Worm (Caenorhabditis elegans) whole organism, L4 larva: ENCODE data around the gene col-135.

Experiments
- F10B5.3 ChIP-seq: sonication (generic microtip); optimal IDR thresholded peaks from 2 replicates; lab custom pipeline; 2016; ENCODE audit warnings: mild to moderate bottlenecking, missing genetic modification characterization, missing compliant biosample characterization
- F37D6.2 ChIP-seq: sonication (generic microtip); optimal IDR thresholded peaks from 2 replicates; lab custom pipeline; 2016; ENCODE audit warnings: mild to moderate bottlenecking, missing genetic modification characterization, missing compliant biosample characterization
- Y105C5A.15 ChIP-seq: fragments of 200-800 bp; sonication (Bioruptor generic); IDR thresholded peaks from 2 replicates; pipeline ENCODE4 v1.3.6; 2022; ENCODE audit warnings: missing genetic modification characterization, missing compliant biosample characterization
- Y75B8A.6 ChIP-seq: fragments of 200-800 bp; sonication (Bioruptor generic); IDR thresholded peaks from 2 replicates; pipeline ENCODE4 v1.3.6; 2022; ENCODE audit warnings: missing genetic modification reagents, missing genetic modification characterization, missing compliant biosample characterization
- ZK546.5 ChIP-seq, 2 experiments: sonication (generic microtip); optimal IDR thresholded peaks; 2 replicates each; lab custom pipeline; 2017; ENCODE audit warnings: missing biosample characterization in 2 of 2, missing genetic modification characterization in 2 of 2
- ama-1 ChIP-seq: fragments of 150-350 bp; optimal IDR thresholded peaks from 2 replicates; lab custom pipeline; 2014; ENCODE audit warnings: inconsistent platforms, mixed read lengths
- arid-1 ChIP-seq: fragments of 200-800 bp; sonication (Bioruptor generic); conservative IDR thresholded peaks from 2 replicates; pipeline ENCODE4 v1.3.6; 2022; ENCODE audit warnings: missing genetic modification reagents, missing genetic modification characterization, missing compliant biosample characterization
- ceh-20 ChIP-seq: fragments of 200-800 bp; sonication (Bioruptor generic); IDR thresholded peaks from 2 replicates; pipeline ENCODE4 v1.3.6; 2022; ENCODE audit warnings: missing genetic modification reagents, missing genetic modification characterization, missing compliant biosample characterization
- ceh-44 ChIP-seq: fragments of 200-800 bp; sonication (Bioruptor generic); IDR thresholded peaks from 2 replicates; pipeline ENCODE4 v1.3.6; 2022; ENCODE audit warnings: missing genetic modification reagents, missing genetic modification characterization, missing compliant biosample characterization
- daf-19 ChIP-seq: fragments of 200-800 bp; sonication (Bioruptor generic); conservative IDR thresholded peaks from 2 replicates; pipeline ENCODE4 v1.3.6; 2022; ENCODE audit warnings: missing genetic modification characterization, missing compliant biosample characterization
- dmd-8 ChIP-seq: fragments of 200-800 bp; sonication (Bioruptor generic); IDR thresholded peaks from 2 replicates; pipeline ENCODE4 v1.3.6; 2022; ENCODE audit warnings: missing genetic modification characterization, missing compliant biosample characterization
- dmd-9 ChIP-seq: fragments of 200-800 bp; sonication (Bioruptor generic); IDR thresholded peaks from 2 replicates; pipeline ENCODE4 v1.3.6; 2022; ENCODE audit warnings: missing genetic modification reagents, missing genetic modification characterization, missing compliant biosample characterization
- dpl-1 ChIP-seq: fragments of 150-350 bp; optimal IDR thresholded peaks from 2 replicates; lab custom pipeline; 2014; ENCODE audit warnings: missing biosample characterization, missing genetic modification reagents, missing genetic modification characterization
- dve-1 ChIP-seq: sonication (generic microtip); optimal IDR thresholded peaks from 2 replicates; lab custom pipeline; 2017; ENCODE audit warnings: antibody characterized with exemption, mild to moderate bottlenecking, missing genetic modification characterization, missing compliant biosample characterization; ENCODE audit not compliant: insufficient read depth
- egl-27 ChIP-seq: sonication (generic microtip); optimal IDR thresholded peaks from 3 replicates; lab custom pipeline; 2017; ENCODE audit warnings: missing biosample characterization, missing genetic modification reagents, missing genetic modification characterization
- gei-8 ChIP-seq: fragments of 200-800 bp; sonication (Bioruptor generic); optimal IDR thresholded peaks from 2 replicates; lab custom pipeline; 2018; ENCODE audit warnings: mild to moderate bottlenecking, missing genetic modification characterization, missing compliant biosample characterization
- hmg-1.1 ChIP-seq: fragments of 200-800 bp; sonication (Bioruptor generic); IDR thresholded peaks from 2 replicates; pipeline ENCODE4 v1.3.6; 2022; ENCODE audit warnings: missing genetic modification reagents, missing genetic modification characterization, missing compliant biosample characterization
- lin-15B ChIP-seq: fragments of 150-350 bp; sonication (generic microtip); optimal IDR thresholded peaks from 3 replicates; lab custom pipeline; 2014; ENCODE audit warnings: missing biosample characterization, missing genetic modification characterization
- lin-39 ChIP-seq: fragments of 150-350 bp; optimal IDR thresholded peaks from 2 replicates; lab custom pipeline; 2014; ENCODE audit warnings: missing biosample characterization, missing genetic modification reagents, missing genetic modification characterization
- lir-3 ChIP-seq: sonication (generic microtip); optimal IDR thresholded peaks from 2 replicates; lab custom pipeline; 2016; ENCODE audit warnings: mild to moderate bottlenecking, missing genetic modification characterization, missing compliant biosample characterization
- lsy-2 ChIP-seq, 2 experiments: fragments of 150-350 bp in 1 of 2; sonication (generic microtip) in 1 of 2; optimal IDR thresholded peaks; 2 replicates each; lab custom pipeline; 2014 to 2017; ENCODE audit warnings: missing biosample characterization in 2 of 2, missing genetic modification characterization in 2 of 2
- madf-5 ChIP-seq, 2 experiments: fragments of 200-800 bp; sonication (Bioruptor generic); IDR thresholded peaks; 2 replicates each; pipeline ENCODE4 v1.3.6; 2022; ENCODE audit warnings: missing compliant biosample characterization in 2 of 2, missing genetic modification characterization in 2 of 2
- mdt-29 ChIP-seq: fragments of 200-800 bp; sonication (Bioruptor generic); IDR thresholded peaks from 2 replicates; pipeline ENCODE4 v1.3.6; 2022; ENCODE audit warnings: missing genetic modification reagents, missing genetic modification characterization, missing compliant biosample characterization
- mep-1 ChIP-seq: fragments of 150-350 bp; sonication (generic microtip); optimal IDR thresholded peaks from 3 replicates; lab custom pipeline; 2014; ENCODE audit warnings: missing biosample characterization, missing genetic modification characterization
- mxl-2 ChIP-seq: fragments of 200-800 bp; sonication (Bioruptor generic); conservative IDR thresholded peaks from 2 replicates; pipeline ENCODE4 v1.3.6; 2022; ENCODE audit warnings: missing genetic modification reagents, missing genetic modification characterization, missing compliant biosample characterization
- nhr-6 ChIP-seq: fragments of 150-350 bp; optimal IDR thresholded peaks from 2 replicates; lab custom pipeline; 2014; ENCODE audit warnings: missing biosample characterization, missing genetic modification characterization
- pqm-1 ChIP-seq: sonication (generic microtip); optimal IDR thresholded peaks from 2 replicates; lab custom pipeline; 2017; ENCODE audit warnings: missing biosample characterization, missing genetic modification characterization
- saeg-2 ChIP-seq: fragments of 200-800 bp; sonication (Bioruptor generic); IDR thresholded peaks from 2 replicates; pipeline ENCODE4 v1.3.6; 2022; ENCODE audit warnings: missing genetic modification reagents, missing genetic modification characterization, missing compliant biosample characterization
- set-16 ChIP-seq: fragments of 200-800 bp; sonication (Bioruptor generic); IDR thresholded peaks from 2 replicates; pipeline ENCODE4 v1.3.6; 2022; ENCODE audit warnings: missing genetic modification reagents, missing genetic modification characterization, missing compliant biosample characterization
- skn-1 ChIP-seq: fragments of 150-350 bp; optimal IDR thresholded peaks from 2 replicates; lab custom pipeline; 2014; ENCODE audit warnings: missing biosample characterization, missing genetic modification characterization
- snpc-1.2 ChIP-seq: fragments of 200-800 bp; sonication (Bioruptor generic); IDR thresholded peaks from 2 replicates; pipeline ENCODE4 v1.3.6; 2022; ENCODE audit warnings: missing genetic modification reagents, missing genetic modification characterization, missing compliant biosample characterization
- spr-3 ChIP-seq: fragments of 200-800 bp; sonication (Bioruptor generic); optimal IDR thresholded peaks from 2 replicates; lab custom pipeline; 2018; ENCODE audit warnings: mild to moderate bottlenecking, missing genetic modification characterization, missing compliant biosample characterization
- zag-1 ChIP-seq: fragments of 150-350 bp; optimal IDR thresholded peaks from 2 replicates; lab custom pipeline; 2014; ENCODE audit warnings: missing biosample characterization, missing genetic modification characterization
- ztf-7 ChIP-seq: fragments of 150-350 bp; optimal IDR thresholded peaks from 2 replicates; lab custom pipeline; 2014; ENCODE audit warnings: missing biosample characterization, missing genetic modification characterization

The col-135 gene

DNA sequence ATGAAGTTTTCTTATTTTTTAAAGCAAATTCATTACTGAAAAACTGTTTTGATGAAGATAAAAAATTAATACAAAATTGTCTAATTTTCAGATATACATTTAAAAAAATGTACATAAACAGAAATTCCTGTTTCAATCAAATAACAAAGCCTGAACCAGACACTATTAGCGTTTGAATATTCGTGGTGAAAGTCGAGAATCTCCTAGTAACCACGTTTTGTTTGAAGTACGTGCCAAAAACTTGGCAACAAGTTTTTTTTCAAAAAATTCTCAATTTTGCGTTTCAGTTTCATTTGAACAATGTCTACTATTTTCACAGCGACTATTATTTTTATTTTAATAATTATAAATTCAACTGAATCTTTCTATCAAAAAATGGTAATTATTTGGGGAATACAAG, 8.7 kb downstream of the col-135 start, which contains the start of gene M199.7:
Gene M199.7 (plus strand): TSS at position 301 of the 400 bp plus-strand sequence.
- TF ChIP-seq nhr-6 (tag; lab: Kevin White, UChicago) (no peak), mxl-2 (GFP tag; lab: Robert Waterston, UW) (no peak), lir-3 (tag; lab: Kevin White, UChicago) (no peak), dve-1 (tag; lab: Kevin White, UChicago) (no peak), ztf-7 (tag; lab: Kevin White, UChicago) (no peak), F37D6.2 (tag; lab: Kevin White, UChicago) (no peak), hmg-1.1 (GFP tag; lab: Robert Waterston, UW) (no peak), madf-5 (GFP tag; IDR thresholded peaks at IDR 0.05; lab: Robert Waterston, UW) (no peak), Y105C5A.15 (no peak), saeg-2 (no peak), ZK546.5 (tag; optimal IDR thresholded peaks at IDR 0.05; lab: Kevin White, UChicago) (no peak), F10B5.3 (tag; lab: Kevin White, UChicago) (no peak), ceh-44 (GFP tag; lab: Robert Waterston, UW) (no peak), Y75B8A.6 (GFP tag; lab: Robert Waterston, UW) (no peak), dmd-8 (GFP tag; lab: Robert Waterston, UW) (no peak), ceh-20 (no peak), lin-39 (no peak), skn-1 (tag; lab: Kevin White, UChicago) (no peak), lsy-2 (tag; optimal IDR thresholded peaks at IDR 0.05; lab: Kevin White, UChicago) (no peak)

DNA sequence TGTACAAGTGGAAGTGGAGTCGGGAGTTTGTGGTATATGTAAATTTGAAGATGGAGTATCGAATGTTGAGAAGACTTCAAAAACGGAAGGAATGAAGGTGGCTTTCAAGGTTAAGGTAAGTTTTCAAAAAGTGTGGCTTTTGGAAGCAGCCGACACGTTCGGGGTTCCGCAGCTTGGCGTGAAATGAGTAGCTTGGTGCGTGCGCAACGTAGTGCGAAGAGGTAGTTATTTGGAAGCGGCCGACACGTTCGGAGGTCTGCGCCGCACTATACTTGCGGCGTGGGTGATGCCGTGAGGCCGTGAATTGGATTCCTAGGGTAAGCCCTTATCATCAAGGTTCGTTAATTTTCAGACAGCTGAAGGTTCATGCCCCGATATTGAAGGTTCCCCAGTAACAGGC, 10.9 kb downstream of the col-135 start, which contains the start of gene clec-189:
Gene clec-189 (plus strand): TSS at position 92 of the 400 bp plus-strand sequence.
- TF ChIP-seq set-16 (GFP tag; lab: Robert Waterston, UW) (0 out of 2 replicates have a peak, but pooled peaks have one; percentile 19), pqm-1 (no peak), snpc-1.2 (GFP tag; lab: Robert Waterston, UW) (peak; percentile 80)

DNA sequence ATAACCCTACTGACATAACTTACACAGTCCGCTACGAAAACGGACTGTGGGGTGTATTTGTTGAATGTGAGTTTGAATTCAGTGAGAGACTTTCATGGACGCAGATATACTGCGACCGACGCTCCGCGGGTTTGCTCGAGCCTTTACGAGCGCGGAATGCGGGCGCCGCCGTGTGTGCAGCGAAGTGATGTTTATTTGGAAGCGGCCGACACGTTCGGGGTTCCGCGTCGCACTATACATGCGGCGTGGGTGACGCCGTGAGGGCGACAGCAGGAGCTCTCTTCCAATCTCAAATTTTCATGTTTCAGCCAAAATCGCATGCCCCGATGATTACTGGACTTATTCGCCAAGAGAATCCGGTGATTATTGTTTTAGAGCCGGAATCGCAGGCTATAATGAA, 12.3 kb downstream of the col-135 start:
- TF ChIP-seq snpc-1.2 (GFP tag; lab: Robert Waterston, UW) (peak; percentile 94), zag-1 (tag; lab: Kevin White, UChicago) (no peak), set-16 (GFP tag; lab: Robert Waterston, UW) (peak; percentile 62; the same call in 1 of the 2 replicates), mdt-29 (GFP tag; lab: Robert Waterston, UW) (0 out of 2 replicates have a peak, but pooled peaks have one; percentile 43)

DNA sequence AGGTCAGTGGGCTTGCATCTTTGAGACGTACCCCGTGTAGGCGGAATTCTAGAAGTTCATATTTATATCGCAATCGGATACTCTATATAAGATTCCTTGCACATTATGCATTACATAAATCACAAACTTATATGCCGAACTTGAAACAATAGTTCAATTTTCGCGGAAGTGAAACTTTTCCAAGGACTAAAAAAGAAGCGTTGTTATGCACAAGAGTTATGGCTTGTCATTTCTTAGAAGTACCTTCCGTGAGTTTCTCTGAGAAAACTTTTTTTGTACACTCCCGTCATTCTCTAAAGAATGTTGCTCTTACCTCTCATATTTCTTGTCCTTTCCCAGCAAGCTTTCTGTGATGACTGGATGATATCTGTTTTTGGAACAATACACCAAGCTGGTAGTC, 13.2 kb downstream of the col-135 start, which contains the start of gene M199.136:
Gene M199.136 (plus strand): TSS at position 301 of the 400 bp plus-strand sequence.
- TF ChIP-seq ztf-7 (tag; lab: Kevin White, UChicago) = no peak
- TF ChIP-seq F10B5.3 (tag; lab: Kevin White, UChicago) = no peak
- no peak for TF ChIP-seq mep-1 (tag; lab: Kevin White, UChicago)

DNA sequence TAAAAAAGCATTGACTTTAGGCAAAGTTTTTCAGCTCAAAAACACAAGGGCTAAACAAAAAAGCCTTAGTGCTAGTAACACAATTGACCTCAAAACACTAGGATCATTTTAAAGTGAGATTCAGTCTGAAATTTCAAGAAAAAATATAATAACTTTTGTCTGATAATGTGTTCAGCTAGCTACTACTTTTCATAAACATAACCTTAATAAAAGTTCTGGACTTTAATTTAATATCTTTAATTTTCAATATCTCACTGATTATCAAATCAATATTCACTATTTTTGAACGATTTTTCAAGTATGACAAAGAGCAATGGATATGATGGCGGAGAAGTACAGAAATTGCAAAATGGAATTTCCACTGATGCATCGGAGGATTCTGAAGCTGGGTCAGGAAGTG, 17.3 kb downstream of the col-135 start, which contains the start of gene M199.135:
Gene M199.135 (plus strand): TSS at position 301 of the 400 bp plus-strand sequence.
- TF ChIP-seq lin-15B (tag; lab: Kevin White, UChicago) (no peak), egl-27 (tag; lab: Kevin White, UChicago) (no peak), gei-8 (GFP tag; lab: Kevin White, UChicago) (no peak), dmd-9 (GFP tag; lab: Robert Waterston, UW) (no peak), spr-3 (no peak), snpc-1.2 (GFP tag; lab: Robert Waterston, UW) (no peak), mdt-29 (GFP tag; lab: Robert Waterston, UW) (no peak), ama-1 (lab: Kevin White, UChicago) (no peak), arid-1 (GFP tag; lab: Robert Waterston, UW) (no peak), set-16 (GFP tag; lab: Robert Waterston, UW) (no peak), daf-19 (no peak), dpl-1 (GFP tag; lab: Kevin White, UChicago) (no peak)
